Worm (Caenorhabditis elegans) whole organism, late embryonic: Measurements from ENCODE around the gene F09A5.3.

ENCODE experiments used
- C08G9.2 ChIP-seq: sonication (generic microtip); optimal IDR thresholded peaks from 2 replicates; lab custom pipeline; 2016; ENCODE audit warnings: mild to moderate bottlenecking, missing genetic modification characterization, moderate library complexity, missing compliant biosample characterization
- F13H6.1 ChIP-seq: sonication (generic microtip); optimal IDR thresholded peaks from 2 replicates; lab custom pipeline; 2016; ENCODE audit warnings: missing genetic modification characterization, missing compliant biosample characterization
- Y22D7AL.16 ChIP-seq: sonication (generic microtip); optimal IDR thresholded peaks from 2 replicates; lab custom pipeline; 2016; ENCODE audit warnings: missing genetic modification characterization, missing compliant biosample characterization
- ama-1 ChIP-seq: fragments of 150-350 bp; optimal IDR thresholded peaks from 2 replicates; lab custom pipeline; 2014
- ceh-14 ChIP-seq: sonication (generic microtip); optimal IDR thresholded peaks from 2 replicates; lab custom pipeline; 2016; ENCODE audit warnings: missing genotype, missing genetic modification characterization, missing compliant biosample characterization
- ceh-19 ChIP-seq: fragments of 200-800 bp; sonication (Bioruptor generic); optimal IDR thresholded peaks from 2 replicates; lab custom pipeline; 2018; ENCODE audit warnings: mild to moderate bottlenecking, missing genetic modification characterization, missing compliant biosample characterization
- ceh-22 ChIP-seq: sonication (generic microtip); optimal IDR thresholded peaks from 2 replicates; lab custom pipeline; 2017; ENCODE audit warnings: missing biosample characterization, missing genetic modification characterization
- ceh-30 ChIP-seq: fragments of 150-350 bp; optimal IDR thresholded peaks from 2 replicates; lab custom pipeline; 2014; ENCODE audit warnings: missing biosample characterization, missing genetic modification characterization
- ceh-31 ChIP-seq: sonication (generic microtip); optimal IDR thresholded peaks from 2 replicates; lab custom pipeline; 2016; ENCODE audit warnings: missing genetic modification characterization, missing compliant biosample characterization
- ceh-34 ChIP-seq: sonication (generic microtip); optimal IDR thresholded peaks from 2 replicates; lab custom pipeline; 2016; ENCODE audit warnings: mild to moderate bottlenecking, missing genetic modification characterization, missing compliant biosample characterization
- ceh-45 ChIP-seq: fragments of 200-800 bp; sonication (Bioruptor generic); IDR thresholded peaks from 2 replicates; pipeline ENCODE4 v1.3.6; 2022; ENCODE audit warnings: missing genetic modification reagents, missing genetic modification characterization, missing compliant biosample characterization
- ceh-6 ChIP-seq: fragments of 200-800 bp; sonication (Bioruptor generic); optimal IDR thresholded peaks from 2 replicates; lab custom pipeline; 2018; ENCODE audit warnings: mild to moderate bottlenecking, missing genetic modification characterization, missing compliant biosample characterization
- ceh-9 ChIP-seq: sonication (generic microtip); optimal IDR thresholded peaks from 2 replicates; lab custom pipeline; 2016; ENCODE audit warnings: mild to moderate bottlenecking, missing genetic modification characterization, inconsistent platforms, missing compliant biosample characterization
- dmd-4 ChIP-seq: sonication (generic microtip); optimal IDR thresholded peaks from 2 replicates; lab custom pipeline; 2016; ENCODE audit warnings: borderline replicate concordance, missing genetic modification characterization, missing compliant biosample characterization
- dve-1 ChIP-seq: sonication (generic microtip); optimal IDR thresholded peaks from 2 replicates; lab custom pipeline; 2017; ENCODE audit warnings: antibody characterized with exemption, mild to moderate bottlenecking, missing genetic modification characterization, missing compliant biosample characterization
- elt-2 ChIP-seq: sonication (generic microtip); optimal IDR thresholded peaks from 2 replicates; lab custom pipeline; 2016; ENCODE audit warnings: missing genetic modification reagents, missing genetic modification characterization, missing compliant biosample characterization
- elt-4 ChIP-seq: sonication (generic microtip); optimal IDR thresholded peaks from 2 replicates; lab custom pipeline; 2016; ENCODE audit warnings: missing genetic modification characterization, missing compliant biosample characterization
- ets-4 ChIP-seq: sonication (generic microtip); optimal IDR thresholded peaks from 2 replicates; lab custom pipeline; 2016; ENCODE audit warnings: missing genetic modification characterization, missing compliant biosample characterization
- fax-1 ChIP-seq: sonication (generic microtip); optimal IDR thresholded peaks from 2 replicates; lab custom pipeline; 2016; ENCODE audit warnings: missing genotype, missing genetic modification characterization, missing compliant biosample characterization
- fkh-6 ChIP-seq: sonication (generic microtip); optimal IDR thresholded peaks from 2 replicates; lab custom pipeline; 2016; ENCODE audit warnings: missing genetic modification characterization, missing compliant biosample characterization
- gmeb-2 ChIP-seq: sonication (generic microtip); optimal IDR thresholded peaks from 2 replicates; lab custom pipeline; 2016; ENCODE audit warnings: missing genetic modification characterization, inconsistent platforms, missing compliant biosample characterization
- hlh-13 ChIP-seq: fragments of 200-800 bp; sonication (Bioruptor generic); optimal IDR thresholded peaks from 2 replicates; lab custom pipeline; 2018; ENCODE audit warnings: mild to moderate bottlenecking, missing genetic modification characterization, missing compliant biosample characterization
- hlh-15 ChIP-seq: sonication (generic microtip); optimal IDR thresholded peaks from 2 replicates; lab custom pipeline; 2016; ENCODE audit warnings: missing genetic modification characterization, missing compliant biosample characterization
- hlh-30 ChIP-seq: sonication (generic microtip); optimal IDR thresholded peaks from 2 replicates; lab custom pipeline; 2017; ENCODE audit warnings: antibody characterized with exemption, missing genetic modification characterization, missing compliant biosample characterization; ENCODE audit not compliant: insufficient read depth
- hlh-6 ChIP-seq: sonication (generic microtip); optimal IDR thresholded peaks from 2 replicates; lab custom pipeline; 2016; ENCODE audit warnings: missing genotype, missing genetic modification characterization, missing compliant biosample characterization
- hlh-8 ChIP-seq: sonication (generic microtip); optimal IDR thresholded peaks from 2 replicates; lab custom pipeline; 2016; ENCODE audit warnings: missing genotype, missing genetic modification characterization, missing compliant biosample characterization
- madf-2 ChIP-seq: sonication (generic microtip); optimal IDR thresholded peaks from 2 replicates; lab custom pipeline; 2017; ENCODE audit warnings: missing genetic modification characterization, missing compliant biosample characterization
- mec-3 ChIP-seq: sonication (generic microtip); optimal IDR thresholded peaks from 2 replicates; lab custom pipeline; 2016; ENCODE audit warnings: borderline replicate concordance, missing genetic modification characterization, missing compliant biosample characterization
- nfya-1 ChIP-seq: sonication (generic microtip); optimal IDR thresholded peaks from 2 replicates; lab custom pipeline; 2017; ENCODE audit warnings: missing genetic modification characterization, mild to moderate bottlenecking, missing compliant biosample characterization, antibody characterized with exemption, moderate library complexity
- nhr-11 ChIP-seq: fragments of 150-350 bp; optimal IDR thresholded peaks from 2 replicates; lab custom pipeline; 2014; ENCODE audit warnings: missing biosample characterization, missing genetic modification characterization
- npax-4 ChIP-seq: sonication (generic microtip); optimal IDR thresholded peaks from 2 replicates; lab custom pipeline; 2016; ENCODE audit warnings: missing genetic modification characterization, missing compliant biosample characterization
- pax-1 ChIP-seq: fragments of 150-350 bp; optimal IDR thresholded peaks from 2 replicates; lab custom pipeline; 2014; ENCODE audit warnings: missing biosample characterization, missing genetic modification characterization
- pha-4 ChIP-seq: fragments of 150-350 bp; optimal IDR thresholded peaks from 2 replicates; lab custom pipeline; 2018; ENCODE audit warnings: missing biosample characterization, missing genetic modification reagents, missing genetic modification characterization
- pqm-1 ChIP-seq: sonication (generic microtip); optimal IDR thresholded peaks from 2 replicates; lab custom pipeline; 2016; ENCODE audit warnings: missing genetic modification characterization, missing compliant biosample characterization
- pros-1 ChIP-seq: fragments of 150-350 bp; optimal IDR thresholded peaks from 2 replicates; lab custom pipeline; 2014; ENCODE audit warnings: missing biosample characterization, missing genetic modification reagents, missing genetic modification characterization
- rnt-1 ChIP-seq: sonication (generic microtip); optimal IDR thresholded peaks from 2 replicates; lab custom pipeline; 2016; ENCODE audit warnings: missing genetic modification characterization, missing compliant biosample characterization
- sox-4 ChIP-seq: sonication (generic microtip); optimal IDR thresholded peaks from 2 replicates; lab custom pipeline; 2017; ENCODE audit warnings: mild to moderate bottlenecking, missing genetic modification characterization, inconsistent platforms, missing compliant biosample characterization
- syd-9 ChIP-seq: sonication (generic microtip); optimal IDR thresholded peaks from 2 replicates; lab custom pipeline; 2016; ENCODE audit warnings: mild to moderate bottlenecking, missing genetic modification characterization, moderate library complexity, missing compliant biosample characterization
- tbx-7 ChIP-seq: sonication (generic microtip); optimal IDR thresholded peaks from 2 replicates; lab custom pipeline; 2016; ENCODE audit warnings: missing genotype, missing genetic modification characterization, missing compliant biosample characterization
- unc-3 ChIP-seq, 2 experiments: fragments of 200-800 bp in 1 of 2; sonication (Bioruptor generic) in 1 of 2; sonication (generic microtip) in 1 of 2; conservative IDR thresholded peaks in 1 of 2; optimal IDR thresholded peaks in 1 of 2; 2 replicates each; pipeline versions ENCODE4 v1.3.6 to Lab custom; 2016 to 2022; ENCODE audit warnings: missing compliant biosample characterization in 2 of 2, missing genetic modification characterization in 2 of 2, missing genetic modification reagents in 1 of 2
- unc-55 ChIP-seq: sonication (generic microtip); optimal IDR thresholded peaks from 2 replicates; lab custom pipeline; 2017; ENCODE audit warnings: missing biosample characterization, missing genetic modification reagents, missing genetic modification characterization
- unc-86 ChIP-seq: sonication (generic microtip); optimal IDR thresholded peaks from 2 replicates; lab custom pipeline; 2016; ENCODE audit warnings: missing genetic modification characterization, missing compliant biosample characterization
- zip-5 ChIP-seq: sonication (generic microtip); optimal IDR thresholded peaks from 2 replicates; lab custom pipeline; 2016; ENCODE audit warnings: missing genetic modification characterization, missing compliant biosample characterization
- ztf-16 ChIP-seq: sonication (generic microtip); optimal IDR thresholded peaks from 2 replicates; lab custom pipeline; 2017; ENCODE audit warnings: missing genetic modification characterization, missing compliant biosample characterization

Gene F09A5.3

DNA sequence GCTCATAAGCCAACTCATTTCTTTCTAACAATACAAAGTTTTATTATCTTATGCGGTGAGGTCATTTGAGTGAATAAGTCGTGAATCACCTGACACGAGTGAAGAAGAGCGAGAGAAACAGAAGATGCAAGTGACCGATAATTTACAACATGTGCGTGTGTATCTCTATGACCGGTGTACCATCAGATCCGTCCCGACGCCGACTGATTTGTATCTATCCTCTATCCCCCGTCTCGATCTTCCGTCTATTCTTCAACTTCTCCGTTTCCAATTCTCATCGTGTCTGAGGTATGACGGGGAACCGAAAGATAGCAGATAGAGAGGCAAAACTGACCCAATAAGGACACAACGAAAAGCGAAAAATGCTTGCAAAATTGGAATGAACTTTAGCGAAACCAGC lies at the start of gene F09A5.3:
F09A5.3 (plus strand) TSS at position 162 of the 400 bp plus-strand sequence.
- TF ChIP-seq elt-2 (tag; lab: Kevin White, UChicago) (no peak), unc-55 (GFP tag; lab: Kevin White, UChicago) (peak; percentile 48), unc-86 (tag; lab: Kevin White, UChicago) (no peak), pax-1 (peak; percentile 88), C08G9.2 (tag; lab: Kevin White, UChicago) (no peak), tbx-7 (tag; lab: Kevin White, UChicago) (no peak), dmd-4 (no peak), nfya-1 (tag; lab: Kevin White, UChicago) (no peak), elt-4 (tag; lab: Kevin White, UChicago) (no peak), mec-3 (tag; lab: Kevin White, UChicago) (no peak), madf-2 (tag; lab: Kevin White, UChicago) (no peak), nhr-11 (no peak), unc-3 (GFP tag; conservative IDR thresholded peaks at IDR 0.05; lab: Robert Waterston, UW) (no peak), unc-3 (tag; optimal IDR thresholded peaks at IDR 0.05; lab: Kevin White, UChicago) (no peak), ceh-34 (tag; lab: Kevin White, UChicago) (no peak), ceh-30 (tag; lab: Kevin White, UChicago) (no peak), hlh-15 (tag; lab: Kevin White, UChicago) (no peak), F13H6.1 (tag; lab: Kevin White, UChicago) (no peak), ceh-31 (tag; lab: Kevin White, UChicago) (no peak), Y22D7AL.16 (tag; lab: Kevin White, UChicago) (no peak), pros-1 (tag; lab: Kevin White, UChicago) (no peak), dve-1 (tag; lab: Kevin White, UChicago) (no peak), ama-1 (lab: Kevin White, UChicago) (no peak), pqm-1 (no peak), ets-4 (no peak), fax-1 (no peak), syd-9 (tag; lab: Kevin White, UChicago) (no peak), npax-4 (tag; lab: Kevin White, UChicago) (no peak), ztf-16 (no peak), ceh-14 (tag; lab: Kevin White, UChicago) (no peak), ceh-22 (tag; lab: Kevin White, UChicago) (no peak), hlh-30 (tag; lab: Kevin White, UChicago) (peak; percentile 77), gmeb-2 (tag; lab: Kevin White, UChicago) (no peak), ceh-45 (GFP tag; lab: Robert Waterston, UW) (no peak), sox-4 (tag; lab: Kevin White, UChicago) (no peak), ceh-6 (no peak), rnt-1 (tag; lab: Kevin White, UChicago) (peak; percentile 70)

DNA sequence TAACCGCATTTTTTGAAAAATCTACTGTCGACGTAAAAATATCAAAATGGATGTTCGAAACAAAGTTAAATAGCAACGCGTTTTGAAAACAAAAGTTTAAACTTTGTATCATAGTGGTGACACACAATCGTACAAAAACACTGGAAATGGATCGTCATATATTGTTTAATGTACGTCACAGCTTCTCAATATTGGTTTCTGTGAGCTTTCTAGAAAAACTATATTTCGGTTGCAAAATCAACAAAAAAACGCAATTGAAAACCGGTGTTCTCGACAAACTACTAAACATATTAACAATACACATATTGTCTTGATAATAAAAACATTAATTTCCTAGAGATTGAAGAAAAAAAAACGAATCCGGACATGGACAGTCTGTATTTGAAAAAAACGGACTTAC lies 41.0 kb upstream of the F09A5.3 start, which contains the start of gene R03G8.6:
R03G8.6 (minus strand) TSS at position 101 of the 400 bp plus-strand sequence.
- TF ChIP-seq ztf-16 (no peak), pqm-1 (no peak), hlh-13 (GFP tag; lab: Kevin White, UChicago) (no peak), hlh-6 (tag; lab: Kevin White, UChicago) (no peak), pha-4 (tag; lab: Kevin White, UChicago) (no peak), rnt-1 (tag; lab: Kevin White, UChicago) (no peak), dve-1 (tag; lab: Kevin White, UChicago) (no peak), ceh-9 (tag; lab: Kevin White, UChicago) (no peak), nfya-1 (tag; lab: Kevin White, UChicago) (no peak), ceh-19 (GFP tag; lab: Kevin White, UChicago) (no peak), fkh-6 (no peak), gmeb-2 (tag; lab: Kevin White, UChicago) (no peak), ama-1 (lab: Kevin White, UChicago) (no peak), zip-5 (tag; lab: Kevin White, UChicago) (no peak), fax-1 (no peak), hlh-8 (tag; lab: Kevin White, UChicago) (no peak), ceh-6 (no peak), dmd-4 (no peak)
- TF ChIP-seq, all 69 proteins: peak for 0
